Worm (Caenorhabditis elegans) whole organism, L2 larva: ENCODE results near the gene aldo-1.

Source experiments
- C34F6.9 ChIP-seq: fragments of 150-350 bp; optimal IDR thresholded peaks from 2 replicates; lab custom pipeline; 2014; ENCODE audit warnings: missing biosample characterization, missing genetic modification characterization
- F13H6.1 ChIP-seq: sonication (generic microtip); optimal IDR thresholded peaks from 2 replicates; lab custom pipeline; 2016; ENCODE audit warnings: missing genetic modification characterization, missing compliant biosample characterization
- R02D3.7 ChIP-seq: fragments of 150-350 bp; optimal IDR thresholded peaks from 2 replicates; lab custom pipeline; 2014; ENCODE audit warnings: missing biosample characterization, missing genetic modification characterization
- Y55F3AM.14 ChIP-seq: fragments of 200-800 bp; sonication (Bioruptor generic); optimal IDR thresholded peaks from 2 replicates; lab custom pipeline; 2018; ENCODE audit warnings: mild to moderate bottlenecking, missing genetic modification characterization, missing compliant biosample characterization
- ZK546.5 ChIP-seq: sonication (generic microtip); optimal IDR thresholded peaks from 2 replicates; lab custom pipeline; 2017; ENCODE audit warnings: missing biosample characterization, missing genetic modification characterization
- alr-1 ChIP-seq: fragments of 150-350 bp; optimal IDR thresholded peaks from 2 replicates; lab custom pipeline; 2014; ENCODE audit warnings: missing biosample characterization, missing genetic modification characterization
- aly-2 ChIP-seq: fragments of 150-350 bp; optimal IDR thresholded peaks from 2 replicates; lab custom pipeline; 2014; ENCODE audit warnings: missing biosample characterization, missing genetic modification characterization
- ama-1 ChIP-seq: fragments of 150-350 bp; optimal IDR thresholded peaks from 2 replicates; lab custom pipeline; 2018; ENCODE audit warnings: inconsistent platforms
- blmp-1 ChIP-seq: sonication (generic microtip); optimal IDR thresholded peaks from 2 replicates; lab custom pipeline; 2017; ENCODE audit warnings: missing genetic modification characterization, mild to moderate bottlenecking, missing compliant biosample characterization, antibody characterized with exemption, moderate library complexity; ENCODE audit not compliant: insufficient read depth
- ceh-16 ChIP-seq: fragments of 150-350 bp; optimal IDR thresholded peaks from 2 replicates; lab custom pipeline; 2014; ENCODE audit warnings: missing biosample characterization, missing genetic modification characterization
- ceh-82 ChIP-seq: fragments of 150-350 bp; optimal IDR thresholded peaks from 2 replicates; lab custom pipeline; 2014; ENCODE audit warnings: missing biosample characterization, missing genetic modification characterization
- crh-2 ChIP-seq: sonication (generic microtip); optimal IDR thresholded peaks from 2 replicates; lab custom pipeline; 2017; ENCODE audit warnings: missing biosample characterization, missing genetic modification characterization
- egl-27 ChIP-seq: sonication (generic microtip); optimal IDR thresholded peaks from 3 replicates; lab custom pipeline; 2017; ENCODE audit warnings: missing biosample characterization, missing genetic modification reagents, missing genetic modification characterization
- fos-1 ChIP-seq: fragments of 150-350 bp; optimal IDR thresholded peaks from 2 replicates; lab custom pipeline; 2014; ENCODE audit warnings: missing biosample characterization, missing genetic modification characterization
- gmeb-1 ChIP-seq: fragments of 150-350 bp; optimal IDR thresholded peaks from 2 replicates; lab custom pipeline; 2014; ENCODE audit warnings: missing biosample characterization, missing genetic modification characterization
- lin-11 ChIP-seq: fragments of 150-350 bp; sonication (generic microtip); optimal IDR thresholded peaks from 2 replicates; lab custom pipeline; 2014; ENCODE audit warnings: missing biosample characterization, missing genetic modification characterization, inconsistent platforms, mixed read lengths
- lin-13 ChIP-seq: fragments of 150-350 bp; optimal IDR thresholded peaks from 2 replicates; lab custom pipeline; 2014; ENCODE audit warnings: missing biosample characterization, missing genetic modification reagents, missing genetic modification characterization
- lin-39 ChIP-seq: fragments of 150-350 bp; optimal IDR thresholded peaks from 2 replicates; lab custom pipeline; 2014; ENCODE audit warnings: missing biosample characterization, missing genetic modification reagents, missing genetic modification characterization
- lsy-2 ChIP-seq, 2 experiments: fragments of 150-350 bp in 1 of 2; sonication (generic microtip) in 1 of 2; optimal IDR thresholded peaks; 2 replicates each; lab custom pipeline; 2014 to 2017; ENCODE audit warnings: missing biosample characterization in 2 of 2, missing genetic modification characterization in 2 of 2
- mab-5 ChIP-seq: fragments of 150-350 bp; optimal IDR thresholded peaks from 2 replicates; lab custom pipeline; 2014; ENCODE audit warnings: missing biosample characterization, missing genetic modification characterization
- mbf-1 ChIP-seq: sonication (generic microtip); optimal IDR thresholded peaks from 2 replicates; lab custom pipeline; 2017; ENCODE audit warnings: missing biosample characterization, missing genetic modification characterization
- mdl-1 ChIP-seq, 2 experiments: fragments of 150-350 bp in 1 of 2; sonication (generic microtip) in 1 of 2; optimal IDR thresholded peaks; 2 replicates each; lab custom pipeline; 2017; ENCODE audit warnings: missing biosample characterization in 2 of 2, missing genetic modification characterization in 2 of 2
- nhr-10 ChIP-seq: sonication (generic microtip); optimal IDR thresholded peaks from 2 replicates; lab custom pipeline; 2017; ENCODE audit warnings: missing biosample characterization, missing genetic modification characterization
- nhr-11 ChIP-seq: fragments of 150-350 bp; optimal IDR thresholded peaks from 2 replicates; lab custom pipeline; 2014; ENCODE audit warnings: missing biosample characterization, missing genetic modification characterization
- nhr-12 ChIP-seq: fragments of 150-350 bp; optimal IDR thresholded peaks from 2 replicates; lab custom pipeline; 2014; ENCODE audit warnings: missing biosample characterization, missing genetic modification characterization
- nhr-129 ChIP-seq: fragments of 150-350 bp; optimal IDR thresholded peaks from 2 replicates; lab custom pipeline; 2014; ENCODE audit warnings: missing biosample characterization, missing genetic modification characterization
- nhr-21 ChIP-seq: fragments of 150-350 bp; optimal IDR thresholded peaks from 2 replicates; lab custom pipeline; 2014; ENCODE audit warnings: missing biosample characterization, missing genetic modification characterization
- nhr-23 ChIP-seq: fragments of 150-350 bp; optimal IDR thresholded peaks from 2 replicates; lab custom pipeline; 2014; ENCODE audit warnings: missing biosample characterization, missing genetic modification reagents, missing genetic modification characterization
- nhr-237 ChIP-seq: fragments of 150-350 bp; optimal IDR thresholded peaks from 2 replicates; lab custom pipeline; 2014; ENCODE audit warnings: missing biosample characterization, missing genetic modification characterization
- nhr-25 ChIP-seq: fragments of 150-350 bp; sonication (generic microtip); optimal IDR thresholded peaks from 3 replicates; lab custom pipeline; 2014; ENCODE audit warnings: missing biosample characterization, missing genetic modification characterization
- nhr-6 ChIP-seq: fragments of 150-350 bp; optimal IDR thresholded peaks from 2 replicates; lab custom pipeline; 2014; ENCODE audit warnings: missing biosample characterization, missing genetic modification characterization
- nhr-77 ChIP-seq: fragments of 150-350 bp; optimal IDR thresholded peaks from 2 replicates; lab custom pipeline; 2014; ENCODE audit warnings: missing biosample characterization, missing genetic modification characterization
- peb-1 ChIP-seq: fragments of 150-350 bp; optimal IDR thresholded peaks from 2 replicates; lab custom pipeline; 2014; ENCODE audit warnings: missing biosample characterization, missing genetic modification characterization
- sem-4 ChIP-seq: fragments of 150-350 bp; optimal IDR thresholded peaks from 2 replicates; lab custom pipeline; 2014; ENCODE audit warnings: missing biosample characterization, missing genetic modification reagents, missing genetic modification characterization
- sma-3 ChIP-seq: sonication (generic microtip); optimal IDR thresholded peaks from 2 replicates; lab custom pipeline; 2016; ENCODE audit warnings: missing genetic modification reagents, missing genetic modification characterization, missing compliant biosample characterization
- sma-9 ChIP-seq, 2 experiments: fragments of 150-350 bp in 1 of 2; sonication (generic microtip) in 1 of 2; optimal IDR thresholded peaks; 2 replicates each; lab custom pipeline; 2014 to 2016; ENCODE audit warnings: missing genetic modification characterization in 2 of 2, mild to moderate bottlenecking in 1 of 2, missing biosample characterization in 1 of 2, missing compliant biosample characterization in 1 of 2, missing genetic modification reagents in 1 of 2, moderate library complexity in 1 of 2
- snpc-4 ChIP-seq: fragments of 150-350 bp; optimal IDR thresholded peaks from 2 replicates; lab custom pipeline; 2014; ENCODE audit warnings: missing biosample characterization, missing genetic modification characterization
- unc-39 ChIP-seq: fragments of 150-350 bp; optimal IDR thresholded peaks from 2 replicates; lab custom pipeline; 2014; ENCODE audit warnings: missing biosample characterization, missing genetic modification characterization
- unc-55 ChIP-seq: fragments of 150-350 bp; sonication (generic microtip); optimal IDR thresholded peaks from 3 replicates; lab custom pipeline; 2014; ENCODE audit warnings: missing biosample characterization, missing genetic modification reagents, missing genetic modification characterization
- ztf-1 ChIP-seq: fragments of 200-800 bp; sonication (Bioruptor generic); conservative IDR thresholded peaks from 2 replicates; pipeline ENCODE4 v1.3.6; 2022; ENCODE audit warnings: missing genetic modification characterization, missing compliant biosample characterization
- ztf-11 ChIP-seq: sonication (generic microtip); optimal IDR thresholded peaks from 2 replicates; lab custom pipeline; 2017; ENCODE audit warnings: missing biosample characterization, missing genetic modification characterization
- ztf-4 ChIP-seq: fragments of 150-350 bp; optimal IDR thresholded peaks from 2 replicates; lab custom pipeline; 2014; ENCODE audit warnings: missing biosample characterization, missing genetic modification characterization

The aldo-1 gene

DNA sequence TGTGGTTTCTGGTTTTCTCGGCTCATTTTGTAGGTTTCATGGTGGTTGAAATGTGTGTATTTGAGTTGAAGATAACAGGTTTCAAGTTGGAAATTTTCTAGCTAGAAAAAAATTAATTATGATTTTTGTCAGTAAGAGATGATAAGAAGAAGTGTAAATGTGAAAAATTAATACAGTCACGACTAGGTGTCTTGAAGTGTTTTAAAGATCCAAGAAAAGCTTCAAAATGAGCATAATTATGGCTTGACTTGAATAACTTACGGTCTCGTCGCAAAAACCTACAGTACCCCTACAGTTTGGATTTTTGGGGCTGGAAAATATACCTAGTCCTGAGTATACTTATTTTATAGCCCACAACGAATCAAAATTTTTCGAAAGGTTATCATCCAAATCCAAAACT, 5.6 kb upstream of the aldo-1 start, which contains the start of gene exc-12:
exc-12 (minus strand) TSS at position 101 of the 400 bp plus-strand sequence.
- no peak for TF ChIP-seq nhr-25
- no peak for TF ChIP-seq ZK546.5 (tag; lab: Kevin White, UChicago)
- TF ChIP-seq unc-39 (tag; lab: Kevin White, UChicago): no peak
- TF ChIP-seq nhr-23 (tag; lab: Kevin White, UChicago): no peak
- TF ChIP-seq egl-27 (tag; lab: Kevin White, UChicago): no peak
- no peak for TF ChIP-seq ceh-16
- no peak for TF ChIP-seq ztf-11 (tag; lab: Kevin White, UChicago)
- no peak for TF ChIP-seq nhr-21 (tag; lab: Kevin White, UChicago)
- no peak for TF ChIP-seq lsy-2 (tag; optimal IDR thresholded peaks at IDR 0.05; lab: Kevin White, UChicago)
- no peak for TF ChIP-seq crh-2 (tag; lab: Kevin White, UChicago)
- TF ChIP-seq mab-5 (tag; lab: Kevin White, UChicago): no peak

DNA sequence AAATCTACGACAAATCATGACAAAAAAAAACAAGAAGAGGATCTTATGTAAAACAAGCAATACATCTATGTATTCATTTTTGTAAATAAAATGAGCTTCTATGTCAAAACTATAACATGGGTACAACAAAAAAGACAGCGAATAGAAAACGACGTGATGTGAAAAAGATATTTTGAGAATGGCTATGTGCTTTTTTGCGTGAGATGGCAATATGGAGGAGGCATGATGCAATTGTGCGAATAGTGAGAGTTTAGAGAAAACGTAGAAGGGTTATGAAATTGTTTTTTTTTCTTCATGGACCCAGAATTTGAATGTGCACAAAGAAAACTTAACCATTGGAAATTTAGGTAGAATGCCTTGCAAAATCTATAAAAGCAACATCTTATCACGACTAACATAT, 1.2 kb upstream of the aldo-1 start:
- TF ChIP-seq nhr-129 (tag; lab: Kevin White, UChicago): peak; percentile 98
- TF ChIP-seq C34F6.9: peak; percentile 53
- peak; percentile 46 for TF ChIP-seq unc-55
- peak in 1 of 2 experiments; percentile 31 for TF ChIP-seq lsy-2 (tag; optimal IDR thresholded peaks at IDR 0.05; lab: Kevin White, UChicago)
- TF ChIP-seq blmp-1 (tag; lab: Kevin White, UChicago): no peak
- TF ChIP-seq, all 48 proteins: peak for 4

DNA sequence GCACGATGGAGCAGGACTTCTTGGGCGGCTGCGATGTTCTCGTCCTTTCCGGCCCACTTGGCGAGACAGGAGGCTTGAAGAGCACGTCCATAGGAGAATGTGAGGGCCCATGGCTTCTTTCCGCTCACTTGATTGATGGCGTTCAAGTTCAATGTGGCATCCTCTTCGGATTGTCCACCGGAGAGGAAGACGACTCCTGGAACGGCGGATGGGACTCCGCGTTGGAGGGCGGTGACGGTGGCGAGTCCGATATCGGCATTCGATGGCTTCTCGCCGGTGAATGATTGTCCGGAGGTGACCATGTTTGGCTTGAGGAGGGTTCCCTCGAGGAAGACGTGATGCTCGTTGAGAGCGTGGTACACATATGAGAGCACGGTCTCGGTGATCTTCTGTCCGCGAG, 1.2 kb downstream of the aldo-1 start:
- no peak for TF ChIP-seq ZK546.5 (tag; lab: Kevin White, UChicago)
- no peak for TF ChIP-seq fos-1 (tag; lab: Kevin White, UChicago)
- no peak for TF ChIP-seq ama-1
- no peak for TF ChIP-seq mbf-1 (tag; lab: Kevin White, UChicago)
- no peak for TF ChIP-seq ztf-11 (tag; lab: Kevin White, UChicago)
- no peak for TF ChIP-seq ceh-16
- no peak for TF ChIP-seq sma-9 (GFP tag; optimal IDR thresholded peaks at IDR 0.05; lab: Kevin White, UChicago)
- no peak for TF ChIP-seq sma-9 (tag; optimal IDR thresholded peaks at IDR 0.05; lab: Kevin White, UChicago)
- no peak for TF ChIP-seq nhr-77 (tag; lab: Kevin White, UChicago)
- no peak for TF ChIP-seq nhr-237
- TF ChIP-seq egl-27 (tag; lab: Kevin White, UChicago): no peak
- TF ChIP-seq mab-5 (tag; lab: Kevin White, UChicago): no peak
- no peak for TF ChIP-seq unc-55
- TF ChIP-seq lsy-2 (tag; optimal IDR thresholded peaks at IDR 0.05; lab: Kevin White, UChicago): no peak
- no peak for TF ChIP-seq nhr-6 (tag; lab: Kevin White, UChicago)
- no peak for TF ChIP-seq alr-1
- no peak for TF ChIP-seq R02D3.7 (tag; lab: Kevin White, UChicago)
- no peak for TF ChIP-seq lin-11 (tag; lab: Kevin White, UChicago)
- no peak for TF ChIP-seq nhr-10 (tag; lab: Kevin White, UChicago)

DNA sequence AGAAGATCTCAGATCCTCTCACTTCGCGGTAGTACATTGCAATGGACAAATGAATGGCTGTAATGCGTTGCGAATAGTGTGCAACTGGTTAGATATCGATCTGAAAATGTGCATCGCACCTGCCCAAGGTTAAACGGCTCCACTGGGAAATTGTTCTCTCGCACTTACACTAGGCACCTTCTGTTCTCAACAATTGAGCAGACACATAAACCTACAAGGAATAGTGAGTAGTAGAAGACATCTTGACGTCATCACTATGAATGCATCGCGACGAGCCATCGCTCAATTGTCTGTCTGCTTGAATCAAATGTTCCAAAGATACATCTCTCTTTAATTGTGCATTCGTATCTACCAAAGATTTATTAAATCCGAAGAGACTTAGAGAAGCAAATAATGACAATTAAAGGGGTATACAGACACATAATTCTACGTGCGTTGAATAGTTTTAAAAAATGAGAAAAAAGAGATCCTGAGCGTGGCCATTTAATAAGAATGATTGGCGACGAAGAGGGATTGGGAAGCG, 1.7 kb downstream of the aldo-1 start, which contains the start of gene T05D4.2:
T05D4.2 (minus strand) TSS at position 83 of the 523 bp plus-strand sequence.
- TF ChIP-seq aly-2 (no peak), nhr-237 (no peak), mdl-1 (tag; optimal IDR thresholded peaks at IDR 0.05; lab: Kevin White, UChicago) (no peak), ztf-4 (no peak), ztf-11 (tag; lab: Kevin White, UChicago) (no peak), peb-1 (no peak), nhr-12 (no peak), crh-2 (tag; lab: Kevin White, UChicago) (no peak), Y55F3AM.14 (no peak), R02D3.7 (tag; lab: Kevin White, UChicago) (no peak), lin-13 (GFP tag; lab: Kevin White, UChicago) (no peak), nhr-77 (tag; lab: Kevin White, UChicago) (no peak), nhr-21 (tag; lab: Kevin White, UChicago) (no peak), ceh-82 (tag; lab: Kevin White, UChicago) (no peak), unc-55 (peak; percentile 29), nhr-6 (tag; lab: Kevin White, UChicago) (peak; percentile 11), sma-9 (GFP tag; optimal IDR thresholded peaks at IDR 0.05; lab: Kevin White, UChicago) (peak; percentile 36), sma-9 (tag; optimal IDR thresholded peaks at IDR 0.05; lab: Kevin White, UChicago) (no peak), ama-1 (no peak), alr-1 (no peak), nhr-10 (tag; lab: Kevin White, UChicago) (no peak), F13H6.1 (tag; lab: Kevin White, UChicago) (no peak), C34F6.9 (no peak), snpc-4 (tag; lab: Kevin White, UChicago) (no peak), egl-27 (tag; lab: Kevin White, UChicago) (no peak), lsy-2 (tag; optimal IDR thresholded peaks at IDR 0.05; lab: Kevin White, UChicago) (peak in 1 of 2 experiments; percentile 24), ceh-16 (no peak), ztf-1 (GFP tag; lab: Robert Waterston, UW) (no peak), gmeb-1 (no peak), mab-5 (tag; lab: Kevin White, UChicago) (no peak), sem-4 (tag; lab: Kevin White, UChicago) (no peak), blmp-1 (tag; lab: Kevin White, UChicago) (no peak), sma-3 (GFP tag; lab: Kevin White, UChicago) (no peak), lin-39 (no peak), fos-1 (tag; lab: Kevin White, UChicago) (no peak), lin-11 (tag; lab: Kevin White, UChicago) (no peak), mbf-1 (tag; lab: Kevin White, UChicago) (no peak), nhr-11 (tag; lab: Kevin White, UChicago) (no peak), unc-39 (tag; lab: Kevin White, UChicago) (no peak)
